Worm (Caenorhabditis elegans) whole organism, L1 larva: Measurements from ENCODE around the gene fbxa-160.

ENCODE experiments used
- alr-1 ChIP-seq: fragments of 200-800 bp; sonication (Bioruptor generic); optimal IDR thresholded peaks from 2 replicates; lab custom pipeline; 2018; ENCODE audit warnings: borderline replicate concordance, mild to moderate bottlenecking, missing genetic modification characterization, missing compliant biosample characterization
- ceh-82 ChIP-seq, 3 experiments: fragments of 150-350 bp in 1 of 3; sonication (generic microtip) in 2 of 3; optimal IDR thresholded peaks; 2 replicates each; lab custom pipeline; 2014 to 2017; ENCODE audit warnings: missing biosample characterization in 3 of 3, missing genetic modification characterization in 3 of 3
- ces-1 ChIP-seq: fragments of 150-350 bp; optimal IDR thresholded peaks from 2 replicates; lab custom pipeline; 2014; ENCODE audit warnings: missing biosample characterization, missing genetic modification reagents, missing genetic modification characterization
- dpl-1 ChIP-seq, 3 experiments: fragments of 150-350 bp in 2 of 3; sonication (generic microtip) in 1 of 3; optimal IDR thresholded peaks; 2 replicates each; lab custom pipeline; 2014 to 2017; ENCODE audit warnings: missing biosample characterization in 3 of 3, missing genetic modification characterization in 3 of 3, missing genetic modification reagents in 3 of 3
- fkh-10 ChIP-seq: sonication (generic microtip); optimal IDR thresholded peaks from 2 replicates; lab custom pipeline; 2017; ENCODE audit warnings: missing biosample characterization, missing genetic modification reagents, missing genetic modification characterization
- lin-35 ChIP-seq, 2 experiments: fragments of 150-350 bp; optimal IDR thresholded peaks; 2 replicates each; lab custom pipeline; 2014; ENCODE audit warnings: missing biosample characterization in 2 of 2, missing genetic modification characterization in 2 of 2, missing genetic modification reagents in 2 of 2
- nhr-11 ChIP-seq: fragments of 150-350 bp; optimal IDR thresholded peaks from 2 replicates; lab custom pipeline; 2014; ENCODE audit warnings: missing biosample characterization, missing genetic modification characterization
- nhr-237 ChIP-seq: fragments of 150-350 bp; optimal IDR thresholded peaks from 2 replicates; lab custom pipeline; 2014; ENCODE audit warnings: missing biosample characterization, missing genetic modification characterization
- nhr-28 ChIP-seq: fragments of 150-350 bp; optimal IDR thresholded peaks from 2 replicates; lab custom pipeline; 2014; ENCODE audit warnings: missing biosample characterization, missing genetic modification characterization
- rnt-1 ChIP-seq: sonication (generic microtip); optimal IDR thresholded peaks from 2 replicates; lab custom pipeline; 2016; ENCODE audit warnings: mild to moderate bottlenecking, missing genetic modification characterization, moderate library complexity, missing compliant biosample characterization
- sox-4 ChIP-seq: sonication (generic microtip); optimal IDR thresholded peaks from 2 replicates; lab custom pipeline; 2016; ENCODE audit warnings: missing genetic modification characterization, missing compliant biosample characterization
- sptf-1 ChIP-seq: fragments of 150-350 bp; optimal IDR thresholded peaks from 2 replicates; lab custom pipeline; 2014; ENCODE audit warnings: missing biosample characterization, missing genetic modification characterization
- unc-30 ChIP-seq: sonication (generic microtip); optimal IDR thresholded peaks from 2 replicates; lab custom pipeline; 2017; ENCODE audit warnings: missing biosample characterization, missing genetic modification characterization
- unc-62 ChIP-seq: fragments of 150-350 bp; optimal IDR thresholded peaks from 2 replicates; lab custom pipeline; 2014; ENCODE audit warnings: missing biosample characterization, missing genetic modification reagents, missing genetic modification characterization

DNA sequence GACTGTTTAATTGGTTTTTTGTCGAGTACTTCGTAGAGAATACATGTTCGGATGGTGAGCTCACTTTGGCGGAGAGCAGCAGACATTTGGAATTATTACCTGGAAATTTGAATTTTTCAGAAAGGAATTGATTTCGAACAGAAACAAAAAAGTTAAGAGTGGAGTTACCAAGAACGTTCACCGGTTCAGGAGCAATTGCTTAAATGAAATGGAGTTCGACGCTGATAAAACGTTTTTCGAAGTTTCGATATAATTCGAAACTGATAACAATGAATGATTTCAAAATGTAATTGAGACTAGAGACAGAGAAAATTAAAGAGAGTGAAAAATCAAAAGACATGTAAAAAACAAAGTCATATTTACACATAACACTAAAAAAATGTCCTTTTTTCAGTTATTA, 13.8 kb downstream of the fbxa-160 start, which contains the start of gene fbxa-163:
- TF ChIP-seq nhr-237 (tag; lab: Kevin White, UChicago): no peak
- no peak for TF ChIP-seq ceh-82 (tag; optimal IDR thresholded peaks at IDR 0.05; lab: Kevin White, UChicago)
- no peak for TF ChIP-seq unc-30 (tag; lab: Kevin White, UChicago)
- TF ChIP-seq ces-1 (GFP tag; lab: Kevin White, UChicago): no peak
- no peak for TF ChIP-seq sptf-1 (tag; lab: Kevin White, UChicago)
- TF ChIP-seq rnt-1: no peak
- TF ChIP-seq unc-62: no peak
- no peak for TF ChIP-seq nhr-28 (tag; lab: Kevin White, UChicago)
- TF ChIP-seq nhr-11 (tag; lab: Kevin White, UChicago): no peak
- no peak for TF ChIP-seq alr-1 (tag; lab: Kevin White, UChicago)
- no peak for TF ChIP-seq sox-4 (tag; lab: Kevin White, UChicago)
- TF ChIP-seq lin-35 (GFP tag; optimal IDR thresholded peaks at IDR 0.05; lab: Kevin White, UChicago): no peak
- TF ChIP-seq dpl-1 (GFP tag; optimal IDR thresholded peaks at IDR 0.05; lab: Kevin White, UChicago): no peak
- TF ChIP-seq fkh-10 (GFP tag; lab: Kevin White, UChicago): no peak
